Fruit fly (Drosophila melanogaster): ENCODE data around the gene Vps36.
A peak's percentile ranks its signal among the peaks of the same experiment; 100 is the strongest.

Gene Vps36

DNA sequence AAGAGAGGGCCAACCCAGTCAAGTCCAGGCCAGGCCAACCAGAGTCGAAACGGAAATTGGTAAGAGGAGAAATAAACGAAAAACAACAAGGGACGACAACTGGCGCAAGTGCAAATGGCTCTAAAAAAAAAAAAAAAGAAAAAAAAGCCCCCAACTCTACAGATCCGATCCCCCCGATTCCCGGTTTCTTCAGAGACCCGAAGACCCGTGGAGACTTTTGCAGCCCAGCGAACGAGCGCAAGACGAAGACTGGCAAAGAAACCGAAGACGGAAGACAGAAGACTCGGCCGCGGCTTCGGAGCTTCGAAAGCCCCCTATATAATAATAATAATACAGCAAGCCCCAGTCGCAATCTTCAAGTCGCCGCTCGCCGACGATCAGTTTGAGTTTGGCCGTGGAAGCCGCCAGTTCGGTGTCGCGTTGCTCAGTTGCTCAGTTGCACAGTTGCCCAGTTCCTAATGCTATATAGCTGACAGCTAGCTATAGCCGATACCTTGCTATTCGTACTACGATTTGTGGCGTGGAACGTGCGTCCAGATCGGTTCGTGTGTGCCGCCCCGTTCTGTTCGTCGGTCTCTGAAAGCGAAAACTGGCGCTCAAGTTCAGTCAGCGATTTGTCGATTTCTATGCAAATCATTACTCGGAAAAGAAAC is 18.4 kb downstream of the Vps36 start (continued):
- peak; percentile 20 for TF ChIP-seq Met (GFP tag; optimal IDR thresholded peaks at IDR 0.05)
- TF ChIP-seq CG8319 (GFP tag; optimal IDR thresholded peaks at IDR 0.05), result no peak
- TF ChIP-seq fkh (GFP tag; optimal IDR thresholded peaks at IDR 0.05), result no peak
- TF ChIP-seq lz (GFP tag; optimal IDR thresholded peaks at IDR 0.05), result no peak
- TF ChIP-seq CG6163 (GFP tag; IDR thresholded peaks at IDR 0.05), result peak; percentile 93
- TF ChIP-seq CG6808 (GFP tag; optimal IDR thresholded peaks at IDR 0.05), result peak; percentile 79
- peak; percentile 32 for TF ChIP-seq Ets96B (tag; optimal IDR thresholded peaks at IDR 0.05)
- TF ChIP-seq CG4318 (GFP tag; optimal IDR thresholded peaks at IDR 0.05), result no peak
- no peak for TF ChIP-seq Sox15 (GFP tag; optimal IDR thresholded peaks at IDR 0.05)
- no peak for TF ChIP-seq Smox (GFP tag; optimal IDR thresholded peaks at IDR 0.05)
- TF ChIP-seq Hr38 (GFP tag; optimal IDR thresholded peaks at IDR 0.05), result no peak
- no peak for TF ChIP-seq CG3032 (tag; optimal IDR thresholded peaks at IDR 0.05)
- TF ChIP-seq CG1621 (tag; optimal IDR thresholded peaks at IDR 0.05), result peak; percentile 48

- TF ChIP-seq Eip78C (GFP tag) (peak; percentile 26), CG32006 (GFP tag; optimal IDR thresholded peaks at IDR 0.05) (no peak), fkh (GFP tag; optimal IDR thresholded peaks at IDR 0.05) (peak; percentile 25)
Measured at dm6 chr3L:13490689-13491348, 22.1 kb downstream of the Vps36 start.

DNA sequence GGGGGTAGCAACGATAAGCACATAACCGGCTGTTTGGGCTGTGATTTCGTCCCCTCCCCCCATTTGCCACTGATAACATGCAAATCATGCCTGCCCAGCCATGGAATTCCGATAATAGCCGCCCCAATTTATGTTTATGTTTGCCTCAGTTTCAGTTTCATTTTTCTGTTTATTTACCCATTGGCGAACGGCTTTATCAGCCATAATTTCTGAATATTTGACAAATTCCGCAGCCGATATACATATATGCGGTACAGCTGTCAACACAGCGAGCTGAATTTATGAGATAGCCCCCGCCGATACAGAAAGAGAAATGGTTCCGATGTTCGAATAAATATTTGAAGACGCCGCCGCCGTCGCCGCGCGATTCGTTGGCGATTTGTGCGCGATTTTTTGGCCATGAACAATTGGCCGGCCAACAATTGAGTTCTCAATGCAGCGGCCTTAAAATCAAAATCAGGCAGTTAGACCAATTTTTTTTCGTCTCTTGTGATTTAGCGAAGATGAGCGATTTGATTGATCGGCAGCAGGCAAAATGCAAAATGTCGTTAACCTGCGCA is 23.6 kb downstream of the Vps36 start:
- no peak for TF ChIP-seq CG6163 (GFP tag; IDR thresholded peaks at IDR 0.05)
- peak; percentile 63 for TF ChIP-seq fkh (GFP tag; optimal IDR thresholded peaks at IDR 0.05)

DNA sequence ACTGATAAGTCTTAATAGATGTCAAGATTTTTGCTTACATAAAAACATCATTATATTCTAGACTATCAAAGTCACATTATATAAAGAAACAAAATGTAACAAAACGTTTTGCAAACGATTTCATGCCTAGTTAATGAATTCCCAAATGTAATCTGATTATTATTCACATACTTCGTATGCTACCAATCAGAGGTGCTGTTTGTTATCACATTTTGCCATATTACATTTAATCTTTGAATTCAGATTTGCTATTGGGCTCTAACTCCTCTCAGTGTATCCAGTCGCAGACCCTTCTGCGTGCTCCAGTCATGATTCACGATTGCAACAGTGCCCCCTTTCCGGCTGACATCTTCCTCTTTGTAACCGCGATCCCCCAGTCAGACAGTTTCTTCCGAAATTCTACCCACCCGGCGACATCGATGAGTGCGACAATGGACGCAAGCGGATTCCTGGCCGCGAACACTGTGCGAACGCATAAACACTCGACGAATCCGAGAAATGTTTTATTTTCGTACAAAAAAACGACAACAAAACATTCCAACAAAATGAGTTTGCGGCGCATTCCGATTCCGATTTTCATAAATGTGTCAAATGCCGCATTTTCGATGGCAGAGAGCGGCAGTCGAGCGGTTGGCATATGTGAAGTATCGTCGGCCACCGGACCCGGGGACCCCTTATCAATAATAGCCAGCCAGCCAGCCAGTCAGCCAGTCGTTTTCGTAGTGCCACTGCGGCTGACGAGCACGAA is 24.6 kb downstream of the Vps36 start:
- no peak for TF ChIP-seq Ets96B (tag; optimal IDR thresholded peaks at IDR 0.05)
- TF ChIP-seq Gug (GFP tag; IDR thresholded peaks at IDR 0.05), result peak; percentile 30; the same call in 1 of the 2 replicates
- no peak for TF ChIP-seq CG8119 (GFP tag; IDR thresholded peaks at IDR 0.05)
- TF ChIP-seq esn (GFP tag; optimal IDR thresholded peaks at IDR 0.05), result peak; percentile 88
- peak; percentile 58 for TF ChIP-seq cyc (GFP tag; optimal IDR thresholded peaks at IDR 0.05)
- TF ChIP-seq net (GFP tag; optimal IDR thresholded peaks at IDR 0.05), result peak; percentile 50
- peak; percentile 37 for TF ChIP-seq achi (GFP tag; optimal IDR thresholded peaks at IDR 0.05)
- TF ChIP-seq dsx (GFP tag; optimal IDR thresholded peaks at IDR 0.05; ENCODE audit: poor library complexity, severe bottlenecking), result no peak
- no peak for TF ChIP-seq Hr38 (GFP tag; optimal IDR thresholded peaks at IDR 0.05)
- TF ChIP-seq Sox15 (GFP tag; optimal IDR thresholded peaks at IDR 0.05), result no peak
- TF ChIP-seq topi (GFP tag; optimal IDR thresholded peaks at IDR 0.05), result peak; percentile 58
- TF ChIP-seq CG10669 (GFP tag; optimal IDR thresholded peaks at IDR 0.05), result peak; percentile 42
- TF ChIP-seq fd85E (GFP tag; optimal IDR thresholded peaks at IDR 0.05), result no peak
- peak; percentile 14 for TF ChIP-seq CG3919 (GFP tag; optimal IDR thresholded peaks at IDR 0.05)
- no peak for TF ChIP-seq CG11902 (GFP tag; optimal IDR thresholded peaks at IDR 0.05)
- TF ChIP-seq CG32006 (GFP tag; optimal IDR thresholded peaks at IDR 0.05), result peak; percentile 47
- TF ChIP-seq Lpt (GFP tag; optimal IDR thresholded peaks at IDR 0.05), result no peak
- peak; percentile 26 for TF ChIP-seq CG8632 (GFP tag; optimal IDR thresholded peaks at IDR 0.05)
- peak; percentile 46 for TF ChIP-seq Hr4 (GFP tag; optimal IDR thresholded peaks at IDR 0.05)
- peak; percentile 9 for TF ChIP-seq OdsH (GFP tag; optimal IDR thresholded peaks at IDR 0.05)
- TF ChIP-seq salr (GFP tag; optimal IDR thresholded peaks at IDR 0.05), result no peak
- peak; percentile 57 for TF ChIP-seq CG31627 (GFP tag; optimal IDR thresholded peaks at IDR 0.05)
- no peak for TF ChIP-seq ss (GFP tag; optimal IDR thresholded peaks at IDR 0.05)
- peak; percentile 93 for TF ChIP-seq svp (GFP tag)
- no peak for TF ChIP-seq CG3032 (tag; optimal IDR thresholded peaks at IDR 0.05)
- peak; percentile 13 for TF ChIP-seq CG6808 (GFP tag; optimal IDR thresholded peaks at IDR 0.05)
- TF ChIP-seq Eip93F (GFP tag; optimal IDR thresholded peaks at IDR 0.05), result no peak
- peak; percentile 60 for TF ChIP-seq Sox102F (GFP tag; optimal IDR thresholded peaks at IDR 0.05)
- peak; percentile 16; the same call in 1 of the 3 replicates for TF ChIP-seq eg (GFP tag; IDR thresholded peaks at IDR 0.05)
- no peak for TF ChIP-seq CG9139 (GFP tag; optimal IDR thresholded peaks at IDR 0.05)
- peak; percentile 45 for TF ChIP-seq CG7368 (GFP tag; optimal IDR thresholded peaks at IDR 0.05)
- TF ChIP-seq fd59A (GFP tag; optimal IDR thresholded peaks at IDR 0.05), result no peak
- peak; percentile 26 for TF ChIP-seq CG8319 (GFP tag; optimal IDR thresholded peaks at IDR 0.05)
